Fruit fly (Drosophila melanogaster) whole organism, embryonic: ENCODE results near the gene Rpp20.
A peak's percentile ranks its signal among the peaks of the same experiment; 100 is the strongest.

Experiments used
- BEAF-32 ChIP-seq: fragments of 200-800 bp; sonication (Bioruptor generic); optimal IDR thresholded peaks from 3 replicates; lab custom pipeline; 2017; ENCODE audit warnings: missing biosample characterization, missing genetic modification characterization, mild to moderate bottlenecking, moderate library complexity, missing genetic modification reagents
- CG10431 ChIP-seq: fragments of 200-800 bp; sonication (Bioruptor generic); optimal IDR thresholded peaks from 3 replicates; lab custom pipeline; 2018; ENCODE audit warnings: missing biosample characterization, mild to moderate bottlenecking, missing genetic modification characterization
- CG12071 ChIP-seq: fragments of 200-800 bp; sonication (Bioruptor generic); optimal IDR thresholded peaks from 3 replicates; lab custom pipeline; 2018; ENCODE audit warnings: missing biosample characterization, mild to moderate bottlenecking, missing genetic modification characterization
- CG12769 ChIP-seq: fragments of 200-800 bp; sonication (Bioruptor generic); optimal IDR thresholded peaks from 2 replicates; lab custom pipeline; 2019; ENCODE audit warnings: missing biosample characterization, mild to moderate bottlenecking, missing genetic modification characterization, moderate library complexity
- CG12942 ChIP-seq: fragments of 200-800 bp; sonication (Bioruptor generic); optimal IDR thresholded peaks from 3 replicates; lab custom pipeline; 2016; ENCODE audit warnings: missing biosample characterization, missing genetic modification characterization
- CG13624 ChIP-seq: fragments of 200-800 bp; sonication (Bioruptor generic); optimal IDR thresholded peaks from 2 replicates; lab custom pipeline; 2016; ENCODE audit warnings: missing biosample characterization, missing genetic modification characterization
- CG14860 ChIP-seq: fragments of 200-800 bp; sonication (Bioruptor generic); IDR thresholded peaks from 3 replicates; pipeline ENCODE4 v1.3.6; 2022; ENCODE audit warnings: missing biosample characterization, missing genetic modification characterization; ENCODE audit not compliant: partially characterized antibody
- CG15514 ChIP-seq: fragments of 200-800 bp; sonication (Bioruptor generic); optimal IDR thresholded peaks from 3 replicates; lab custom pipeline; 2017; ENCODE audit warnings: missing biosample characterization, missing genetic modification characterization, mild to moderate bottlenecking, moderate library complexity, missing genetic modification reagents
- CG16863 ChIP-seq: fragments of 200-800 bp; sonication (Bioruptor generic); optimal IDR thresholded peaks from 3 replicates; lab custom pipeline; 2016; ENCODE audit warnings: missing biosample characterization, missing genetic modification characterization
- CG17186 ChIP-seq: fragments of 200-800 bp; sonication (Bioruptor generic); optimal IDR thresholded peaks from 3 replicates; lab custom pipeline; 2017; ENCODE audit warnings: missing biosample characterization, missing genetic modification reagents, missing genetic modification characterization
- CG18262 ChIP-seq: fragments of 200-800 bp; optimal IDR thresholded peaks from 3 replicates; lab custom pipeline; 2019; ENCODE audit warnings: missing biosample characterization, mild to moderate bottlenecking, missing genetic modification characterization, moderate library complexity
- CG2199 ChIP-seq: fragments of 200-800 bp; sonication (Bioruptor generic); IDR thresholded peaks from 3 replicates; pipeline ENCODE4 v1.3.6; 2022; ENCODE audit warnings: missing biosample characterization, missing genetic modification characterization
- CG32532 ChIP-seq: fragments of 200-800 bp; sonication (Bioruptor generic); IDR thresholded peaks from 2 replicates; pipeline ENCODE4 v1.3.6; 2022; ENCODE audit warnings: missing biosample characterization, missing genetic modification characterization
- CG32772 ChIP-seq: fragments of 200-800 bp; sonication (Bioruptor generic); IDR thresholded peaks from 2 replicates; pipeline ENCODE4 v1.3.6; 2022; ENCODE audit warnings: missing biosample characterization, missing genetic modification characterization
- CG34422 ChIP-seq: fragments of 200-800 bp; sonication (Bioruptor generic); IDR thresholded peaks from 3 replicates; pipeline ENCODE4 v1.3.6; 2022; ENCODE audit warnings: missing biosample characterization, missing genetic modification characterization
- CG4707 ChIP-seq: fragments of 200-800 bp; sonication (Bioruptor generic); optimal IDR thresholded peaks from 2 replicates; lab custom pipeline; 2018; ENCODE audit warnings: missing biosample characterization, mild to moderate bottlenecking, missing genetic modification characterization, moderate library complexity
- CG6689 ChIP-seq: fragments of 200-800 bp; sonication (Bioruptor generic); IDR thresholded peaks from 2 replicates; pipeline ENCODE4 v1.3.6; 2022; ENCODE audit warnings: missing biosample characterization, missing genetic modification characterization
- CG7372 ChIP-seq: fragments of 200-800 bp; sonication (Bioruptor generic); IDR thresholded peaks from 2 replicates; pipeline ENCODE4 v1.3.6; 2022; ENCODE audit warnings: missing biosample characterization, missing genetic modification characterization
- CG8359 ChIP-seq: fragments of 200-800 bp; sonication (Bioruptor generic); optimal IDR thresholded peaks from 2 replicates; lab custom pipeline; 2017; ENCODE audit warnings: missing biosample characterization, mild to moderate bottlenecking, missing genetic modification characterization, borderline replicate concordance
- CG9215 ChIP-seq: fragments of 200-800 bp; sonication (Bioruptor generic); IDR thresholded peaks from 2 replicates; pipeline ENCODE4 v1.3.6; 2022; ENCODE audit warnings: missing biosample characterization, missing genetic modification characterization
- D ChIP-seq, 2 experiments: fragments of 200-800 bp in 1 of 2; fragments of >200 bp in 1 of 2; sonication (Bioruptor generic) in 1 of 2; optimal IDR thresholded peaks; 2 replicates in 1 of 2; 3 replicates in 1 of 2; lab custom pipeline; 2017; ENCODE audit warnings: mild to moderate bottlenecking in 1 of 2, missing biosample characterization in 1 of 2, missing genetic modification characterization in 1 of 2, missing genetic modification reagents in 1 of 2
- Eip74EF ChIP-seq, 2 experiments: fragments of 200-800 bp in 1 of 2; fragments of >200 bp in 1 of 2; sonication (Bioruptor generic) in 1 of 2; optimal IDR thresholded peaks; 2 replicates each; lab custom pipeline; 2017 to 2019; ENCODE audit warnings: missing biosample characterization in 2 of 2, missing genetic modification characterization in 2 of 2, mild to moderate bottlenecking in 1 of 2, moderate library complexity in 1 of 2
- HLH3B ChIP-seq: fragments of 200-800 bp; sonication (Bioruptor generic); IDR thresholded peaks from 2 replicates; pipeline ENCODE4 v1.3.6; 2022; ENCODE audit warnings: missing biosample characterization, missing genetic modification characterization
- Hmr ChIP-seq: fragments of 200-800 bp; sonication (Bioruptor generic); optimal IDR thresholded peaks from 3 replicates; lab custom pipeline; 2017; ENCODE audit warnings: mild to moderate bottlenecking, missing biosample characterization, missing genetic modification reagents, missing genetic modification characterization
- Jarid2 ChIP-seq: fragments of 200-800 bp; sonication (Bioruptor generic); optimal IDR thresholded peaks from 3 replicates; lab custom pipeline; 2017; ENCODE audit warnings: mild to moderate bottlenecking, missing biosample characterization, missing genetic modification reagents, missing genetic modification characterization
- Nf-YA ChIP-seq: fragments of 200-800 bp; sonication (Bioruptor generic); IDR thresholded peaks from 2 replicates; pipeline ENCODE4 v1.3.6; 2022; ENCODE audit warnings: missing biosample characterization, missing genetic modification characterization
- Oaz ChIP-seq: fragments of 200-800 bp; sonication (Bioruptor generic); IDR thresholded peaks from 2 replicates; pipeline ENCODE4 v1.3.6; 2022; ENCODE audit warnings: missing biosample characterization, missing genetic modification characterization
- Oli ChIP-seq: fragments of 200-800 bp; sonication (Bioruptor generic); optimal IDR thresholded peaks from 2 replicates; lab custom pipeline; 2018; ENCODE audit warnings: missing biosample characterization, mild to moderate bottlenecking, missing genetic modification characterization, moderate library complexity
- Scr ChIP-seq: fragments of 200-800 bp; sonication (Bioruptor generic); IDR thresholded peaks from 2 replicates; pipeline ENCODE4 v1.3.6; 2022; ENCODE audit warnings: missing biosample characterization, missing genetic modification characterization; ENCODE audit not compliant: partially characterized antibody
- Spps ChIP-seq: fragments of 200-800 bp; sonication (Bioruptor generic); optimal IDR thresholded peaks from 2 replicates; lab custom pipeline; 2018; ENCODE audit warnings: missing biosample characterization, mild to moderate bottlenecking, missing genetic modification characterization
- abd-A ChIP-seq: fragments of 200-800 bp; sonication (Bioruptor generic); optimal IDR thresholded peaks from 3 replicates; lab custom pipeline; 2019; ENCODE audit warnings: missing biosample characterization, mild to moderate bottlenecking, missing genetic modification characterization, moderate library complexity
- ato ChIP-seq: fragments of 200-800 bp; sonication (Bioruptor generic); IDR thresholded peaks from 2 replicates; pipeline ENCODE4 v1.3.6; 2022; ENCODE audit warnings: missing biosample characterization, missing genetic modification characterization; ENCODE audit not compliant: partially characterized antibody
- ci ChIP-seq: fragments of 200-800 bp; sonication (Bioruptor generic); IDR thresholded peaks from 3 replicates; pipeline ENCODE4 v1.3.6; 2022; ENCODE audit warnings: missing biosample characterization, missing genetic modification characterization
- dimm ChIP-seq: fragments of 200-800 bp; sonication (Bioruptor generic); IDR thresholded peaks from 2 replicates; pipeline ENCODE4 v1.3.6; 2022; ENCODE audit warnings: missing biosample characterization, missing genetic modification characterization
- esg ChIP-seq: fragments of 200-800 bp; sonication (Bioruptor generic); conservative IDR thresholded peaks from 2 replicates; pipeline ENCODE4 v1.3.6; 2022; ENCODE audit warnings: missing biosample characterization, missing genetic modification characterization
- fd102C ChIP-seq: fragments of 200-800 bp; sonication (Bioruptor generic); optimal IDR thresholded peaks from 2 replicates; lab custom pipeline; 2018; ENCODE audit warnings: missing biosample characterization, mild to moderate bottlenecking, missing genetic modification characterization, moderate library complexity
- gt ChIP-seq: fragments of 200-800 bp; sonication (Bioruptor generic); IDR thresholded peaks from 2 replicates; pipeline ENCODE4 v1.3.6; 2022; ENCODE audit warnings: missing biosample characterization, missing genetic modification characterization
- h ChIP-seq: fragments of >200 bp; optimal IDR thresholded peaks from 2 replicates; lab custom pipeline; 2017
- lola ChIP-seq, 3 experiments: fragments of >200 bp in 2 of 3; fragments of 200-800 bp in 1 of 3; sonication (Bioruptor generic) in 1 of 3; optimal IDR thresholded peaks; 2 replicates each; lab custom pipeline; 2017 to 2019; ENCODE audit warnings: missing biosample characterization in 3 of 3, missing genetic modification characterization in 3 of 3, mild to moderate bottlenecking in 1 of 3, moderate library complexity in 1 of 3
- maf-S ChIP-seq: fragments of 200-800 bp; sonication (Bioruptor generic); optimal IDR thresholded peaks from 2 replicates; lab custom pipeline; 2016; ENCODE audit warnings: missing biosample characterization, missing genetic modification characterization
- prd ChIP-seq, 3 experiments: fragments of >200 bp in 2 of 3; fragments of 200-800 bp in 1 of 3; sonication (Bioruptor generic) in 1 of 3; optimal IDR thresholded peaks in 2 of 3; IDR thresholded peaks in 1 of 3; 2 replicates in 2 of 3; 3 replicates in 1 of 3; pipeline versions ENCODE4 v1.3.6 to Lab custom; 2017 to 2022; ENCODE audit warnings: missing biosample characterization in 1 of 3, missing genetic modification characterization in 1 of 3
- sc ChIP-seq, 3 experiments: fragments of >200 bp in 2 of 3; fragments of 200-800 bp in 1 of 3; sonication (Bioruptor generic) in 1 of 3; optimal IDR thresholded peaks; 2 replicates in 2 of 3; 3 replicates in 1 of 3; lab custom pipeline; 2017; ENCODE audit warnings: mild to moderate bottlenecking in 1 of 3, missing biosample characterization in 1 of 3, missing genetic modification characterization in 1 of 3, missing genetic modification reagents in 1 of 3
- sqz ChIP-seq: fragments of 200-800 bp; sonication (Bioruptor generic); optimal IDR thresholded peaks from 3 replicates; lab custom pipeline; 2018; ENCODE audit warnings: missing biosample characterization, mild to moderate bottlenecking, missing genetic modification characterization
- sr ChIP-seq: fragments of 200-800 bp; sonication (Bioruptor generic); IDR thresholded peaks from 3 replicates; pipeline ENCODE4 v1.3.6; 2022; ENCODE audit warnings: missing biosample characterization, missing genetic modification characterization
- trh ChIP-seq: fragments of 200-800 bp; sonication (Bioruptor generic); optimal IDR thresholded peaks from 2 replicates; lab custom pipeline; 2016; ENCODE audit warnings: missing biosample characterization, missing genetic modification characterization
- unc-4 ChIP-seq: fragments of 200-800 bp; sonication (Bioruptor generic); IDR thresholded peaks from 2 replicates; pipeline ENCODE4 v1.3.6; 2022; ENCODE audit warnings: missing biosample characterization, missing genetic modification characterization; ENCODE audit not compliant: partially characterized antibody
- usp ChIP-seq: fragments of >200 bp; optimal IDR thresholded peaks from 2 replicates; lab custom pipeline; 2017; ENCODE audit warnings: missing biosample characterization, missing genetic modification characterization
- zen ChIP-seq: fragments of 200-800 bp; sonication (Bioruptor generic); optimal IDR thresholded peaks from 3 replicates; lab custom pipeline; 2018; ENCODE audit warnings: missing biosample characterization, mild to moderate bottlenecking, missing genetic modification characterization, moderate library complexity
- zfh1 ChIP-seq: fragments of 200-800 bp; sonication (Bioruptor generic); IDR thresholded peaks from 3 replicates; pipeline ENCODE4 v1.3.6; 2022; ENCODE audit warnings: missing biosample characterization, missing genetic modification characterization

Gene Rpp20

dm6 chrX:19701611-19702010, 42.6 kb upstream of the Rpp20 start, which contains the start of gene Tcs4 (continued):
- no peak for TF ChIP-seq CG32772 (GFP tag; lab: Robert Waterston, UW)
- peak in 1 of 3 experiments; percentile 46 for TF ChIP-seq lola (GFP tag; optimal IDR thresholded peaks at IDR 0.05; lab: Kevin White, UChicago)
- peak; percentile 57; the same call in 2 of the 3 replicates for TF ChIP-seq ci (GFP tag; lab: Robert Waterston, UW)
- no peak for TF ChIP-seq Eip74EF (GFP tag; optimal IDR thresholded peaks at IDR 0.05; lab: Kevin White, UChicago)
- no peak for TF ChIP-seq CG9215
- peak; percentile 37 for TF ChIP-seq CG18262 (tag; lab: Kevin White, UChicago)
- no peak for TF ChIP-seq abd-A
- TF ChIP-seq Oli: no peak
- TF ChIP-seq zen: peak; percentile 22
- TF ChIP-seq BEAF-32 (GFP tag; lab: Kevin White, UChicago): peak; percentile 8
- no peak for TF ChIP-seq CG12942
- TF ChIP-seq ato (GFP tag; lab: Robert Waterston, UW): 0 out of 2 replicates have a peak, but pooled peaks have one; percentile 26
- no peak for TF ChIP-seq HLH3B (GFP tag; lab: Robert Waterston, UW)
- TF ChIP-seq D (optimal IDR thresholded peaks at IDR 0.05; lab: Kevin White, UChicago): no peak
- TF ChIP-seq D (GFP tag; optimal IDR thresholded peaks at IDR 0.05; lab: Kevin White, UChicago): no peak
- TF ChIP-seq CG12769 (tag; lab: Kevin White, UChicago): no peak
- no peak for TF ChIP-seq CG12071 (GFP tag; lab: Kevin White, UChicago)
- no peak for TF ChIP-seq Hmr
- TF ChIP-seq CG8359 (GFP tag; lab: Kevin White, UChicago): no peak
- TF ChIP-seq trh (GFP tag; lab: Kevin White, UChicago): no peak
- no peak for TF ChIP-seq sqz (GFP tag; lab: Kevin White, UChicago)
- no peak for TF ChIP-seq CG13624 (GFP tag; lab: Kevin White, UChicago)
- no peak for TF ChIP-seq prd (optimal IDR thresholded peaks at IDR 0.05; lab: Kevin White, UChicago)
- peak; percentile 26; the same call in 1 of the 3 replicates for TF ChIP-seq prd (GFP tag; IDR thresholded peaks at IDR 0.05; lab: Robert Waterston, UW)
- TF ChIP-seq dimm (GFP tag; lab: Robert Waterston, UW): no peak
- TF ChIP-seq CG10431 (GFP tag; lab: Kevin White, UChicago): no peak
- TF ChIP-seq CG17186 (GFP tag; lab: Kevin White, UChicago): no peak
- TF ChIP-seq unc-4 (GFP tag; lab: Robert Waterston, UW): peak; percentile 46; the same call in 1 of the 2 replicates
- no peak for TF ChIP-seq sc (optimal IDR thresholded peaks at IDR 0.05; lab: Kevin White, UChicago)
- no peak for TF ChIP-seq sc (GFP tag; optimal IDR thresholded peaks at IDR 0.05; lab: Kevin White, UChicago)
- TF ChIP-seq Scr (GFP tag; lab: Robert Waterston, UW): peak; percentile 59
- 0 out of 3 replicates have a peak, but pooled peaks have one; percentile 22 for TF ChIP-seq CG14860 (GFP tag; lab: Robert Waterston, UW)
- TF ChIP-seq esg (GFP tag; lab: Robert Waterston, UW): no peak
- TF ChIP-seq maf-S (GFP tag; lab: Kevin White, UChicago): no peak
- TF ChIP-seq Spps (tag; lab: Kevin White, UChicago): no peak
- no peak for TF ChIP-seq CG32532
- no peak for TF ChIP-seq sr (GFP tag; lab: Robert Waterston, UW)
- TF ChIP-seq Jarid2 (GFP tag; lab: Kevin White, UChicago): no peak
- TF ChIP-seq CG2199: no peak
- TF ChIP-seq Oaz (GFP tag; lab: Robert Waterston, UW): no peak
- no peak for TF ChIP-seq fd102C (GFP tag; lab: Kevin White, UChicago)
- TF ChIP-seq CG15514 (GFP tag; lab: Kevin White, UChicago): peak; percentile 16
- no peak for TF ChIP-seq CG7372 (GFP tag; lab: Robert Waterston, UW)
- no peak for TF ChIP-seq CG4707
- TF ChIP-seq h (lab: Kevin White, UChicago): no peak
- no peak for TF ChIP-seq CG6689 (GFP tag; lab: Robert Waterston, UW)
- TF ChIP-seq CG34422 (GFP tag; lab: Robert Waterston, UW): peak; percentile 34; the same call in 1 of the 3 replicates
- no peak for TF ChIP-seq CG16863 (GFP tag; lab: Kevin White, UChicago)
- TF ChIP-seq usp (GFP tag; lab: Kevin White, UChicago): no peak
- no peak for TF ChIP-seq zfh1 (GFP tag; lab: Robert Waterston, UW)
- TF ChIP-seq Nf-YA (GFP tag; lab: Robert Waterston, UW): no peak
- no peak for TF ChIP-seq gt
